Worm (Caenorhabditis elegans): ENCODE measurements around the gene ddl-3.
"Not testable (repeated sequence)": the region's sequence is repeated elsewhere in the genome, so short reads cannot be mapped to it uniquely, and the experiment has no call there.

The ddl-3 gene

ce11 chrII:14349356-14349923 lies 5.2 kb upstream of the ddl-3 start, which contains the start of the genes Y54G11A.17, lin-7 and elof-1:
Y54G11A.17 (minus strand) TSS chrII:14349406.
lin-7 (minus strand) TSS chrII:14349406.
elof-1 (plus strand) TSS chrII:14349738.
- TF ChIP-seq ama-1 (optimal IDR thresholded peaks at IDR 0.05) (no peak), hmbx-1 (tag; optimal IDR thresholded peaks at IDR 0.05) (no peak), ets-7 (tag; optimal IDR thresholded peaks at IDR 0.05) (no peak), F13C5.2 (tag; optimal IDR thresholded peaks at IDR 0.05) (peak; percentile 61), hmg-4 (GFP tag; optimal IDR thresholded peaks at IDR 0.05) (no peak), aly-1 (tag; optimal IDR thresholded peaks at IDR 0.05) (no peak), hnd-1 (tag; optimal IDR thresholded peaks at IDR 0.05) (no peak), ceh-36 (tag; optimal IDR thresholded peaks at IDR 0.05) (no peak), tbx-37 (GFP tag; conservative IDR thresholded peaks at IDR 0.05) (peak; percentile 34; the same call in 1 of the 2 replicates), pes-1 (GFP tag; IDR thresholded peaks at IDR 0.05) (peak; percentile 34; the same call in 1 of the 2 replicates), scrt-1 (GFP tag; IDR thresholded peaks at IDR 0.05) (no peak), tra-4 (tag; optimal IDR thresholded peaks at IDR 0.05) (no peak), ceh-13 (GFP tag; optimal IDR thresholded peaks at IDR 0.05) (no peak), flt-1 (GFP tag; IDR thresholded peaks at IDR 0.05) (no peak), sea-1 (GFP tag; conservative IDR thresholded peaks at IDR 0.05) (no peak), tbx-11 (GFP tag; IDR thresholded peaks at IDR 0.05) (no peak)

ce11 chrII:14346243-14346642 lies 2.0 kb upstream of the ddl-3 start, which contains the start of gene Y54G11A.9:
Y54G11A.9 (minus strand) TSS chrII:14346438.
- not testable (repeated sequence) for TF ChIP-seq ets-7, F13C5.2, aly-1 (tag; optimal IDR thresholded peaks at IDR 0.05)

ce11 chrII:14321225-14321624 lies 23.0 kb downstream of the ddl-3 start:
- TF ChIP-seq F13C5.2 (tag; optimal IDR thresholded peaks at IDR 0.05) (no peak), ceh-36 (tag; optimal IDR thresholded peaks at IDR 0.05) (no peak), tbx-11 (GFP tag; IDR thresholded peaks at IDR 0.05) (no peak), tra-4 (tag; optimal IDR thresholded peaks at IDR 0.05) (no peak), flt-1 (GFP tag; IDR thresholded peaks at IDR 0.05) (no peak), hmg-4 (GFP tag; optimal IDR thresholded peaks at IDR 0.05) (no peak), sea-1 (GFP tag; conservative IDR thresholded peaks at IDR 0.05) (no peak), ets-7 (tag; optimal IDR thresholded peaks at IDR 0.05) (no peak), hmbx-1 (tag; optimal IDR thresholded peaks at IDR 0.05) (no peak), B0310.2 (tag; optimal IDR thresholded peaks at IDR 0.05) (no peak), pes-1 (GFP tag; IDR thresholded peaks at IDR 0.05) (no peak), scrt-1 (GFP tag; IDR thresholded peaks at IDR 0.05) (no peak), ama-1 (optimal IDR thresholded peaks at IDR 0.05) (no peak)

ce11 chrII:14319227-14319626 lies 25.0 kb downstream of the ddl-3 start:
- no peak for TF ChIP-seq hnd-1 (tag; optimal IDR thresholded peaks at IDR 0.05)
- no peak for TF ChIP-seq tbx-11 (GFP tag; IDR thresholded peaks at IDR 0.05)
- TF ChIP-seq tbx-37 (GFP tag; conservative IDR thresholded peaks at IDR 0.05), result no peak
- TF ChIP-seq ceh-13 (GFP tag; optimal IDR thresholded peaks at IDR 0.05), result no peak
- no peak for TF ChIP-seq hmg-4 (GFP tag; optimal IDR thresholded peaks at IDR 0.05)
- TF ChIP-seq scrt-1 (GFP tag; IDR thresholded peaks at IDR 0.05), result no peak
- TF ChIP-seq pes-1 (GFP tag; IDR thresholded peaks at IDR 0.05), result no peak
- no peak for TF ChIP-seq sea-1 (GFP tag; conservative IDR thresholded peaks at IDR 0.05)
- TF ChIP-seq ets-7 (tag; optimal IDR thresholded peaks at IDR 0.05), result no peak
- no peak for TF ChIP-seq ceh-36 (tag; optimal IDR thresholded peaks at IDR 0.05)
- no peak for TF ChIP-seq flt-1 (GFP tag; IDR thresholded peaks at IDR 0.05)
- TF ChIP-seq hmbx-1 (tag; optimal IDR thresholded peaks at IDR 0.05), result no peak
- TF ChIP-seq ama-1 (optimal IDR thresholded peaks at IDR 0.05), result no peak
- TF ChIP-seq tra-4 (tag; optimal IDR thresholded peaks at IDR 0.05), result no peak

ce11 chrII:14318027-14318426 lies 26.2 kb downstream of the ddl-3 start, which contains the start of gene Y54G11A.14:
Y54G11A.14 (plus strand) TSS chrII:14318158.
- TF ChIP-seq tbx-11 (GFP tag; IDR thresholded peaks at IDR 0.05), result no peak
- no peak for TF ChIP-seq tbx-37 (GFP tag; conservative IDR thresholded peaks at IDR 0.05)
- TF ChIP-seq ceh-36 (tag; optimal IDR thresholded peaks at IDR 0.05), result no peak
- TF ChIP-seq hmbx-1 (tag; optimal IDR thresholded peaks at IDR 0.05), result no peak

- TF ChIP-seq sea-1 (GFP tag; conservative IDR thresholded peaks at IDR 0.05) (no peak), ama-1 (optimal IDR thresholded peaks at IDR 0.05) (no peak), hmg-4 (GFP tag; optimal IDR thresholded peaks at IDR 0.05) (no peak)
These were observed 32.1 kb downstream of the ddl-3 start for ce11 chrII:14312182-14312581.

ce11 chrII:14311537-14311936 lies 32.7 kb downstream of the ddl-3 start:
- TF ChIP-seq tra-4 (tag; optimal IDR thresholded peaks at IDR 0.05), result no peak

ce11 chrII:14310729-14311388 lies 33.4 kb downstream of the ddl-3 start, which contains the start of gene ctl-3:
ctl-3 (minus strand) TSS chrII:14310779.
- no peak for TF ChIP-seq hmg-4 (GFP tag; optimal IDR thresholded peaks at IDR 0.05)
- TF ChIP-seq tra-4 (tag; optimal IDR thresholded peaks at IDR 0.05), result no peak
- TF ChIP-seq ceh-36 (tag; optimal IDR thresholded peaks at IDR 0.05), result no peak
- TF ChIP-seq aly-1 (tag; optimal IDR thresholded peaks at IDR 0.05), result no peak
- TF ChIP-seq tbx-11 (GFP tag; IDR thresholded peaks at IDR 0.05), result no peak
- no peak for TF ChIP-seq ama-1 (optimal IDR thresholded peaks at IDR 0.05)
- no peak for TF ChIP-seq scrt-1 (GFP tag; IDR thresholded peaks at IDR 0.05)
- TF ChIP-seq hmbx-1 (tag; optimal IDR thresholded peaks at IDR 0.05), result no peak
- TF ChIP-seq tbx-37 (GFP tag; conservative IDR thresholded peaks at IDR 0.05), result no peak
- TF ChIP-seq flt-1 (GFP tag; IDR thresholded peaks at IDR 0.05), result no peak
- TF ChIP-seq ceh-13 (GFP tag; optimal IDR thresholded peaks at IDR 0.05), result no peak
- no peak for TF ChIP-seq ets-7 (tag; optimal IDR thresholded peaks at IDR 0.05)
- no peak for TF ChIP-seq hnd-1 (tag; optimal IDR thresholded peaks at IDR 0.05)

Data from whole organism, early embryonic.